Fruit fly (Drosophila melanogaster) S2 (cell line): ENCODE results near the gene beat-IIa.

ENCODE experiments used
- CG8478 ChIP-seq: fragments of >200 bp; optimal IDR thresholded peaks from 2 replicates; lab custom pipeline; 2018
- CTCF ChIP-seq, 2 experiments: fragments of >200 bp; optimal IDR thresholded peaks; 2 replicates each; lab custom pipeline; 2018

Gene beat-IIa

dm6 chr3R:17366023-17366422 is at the start of gene beat-IIa:
beat-IIa (minus strand) TSS chr3R:17366119.
- TF ChIP-seq CTCF (optimal IDR thresholded peaks at IDR 0.05; lab: Kevin White, UChicago) (no peak), CG8478 (lab: Kevin White, UChicago) (no peak)

dm6 chr3R:17415439-17415838 is 49.5 kb upstream of the beat-IIa start, which contains the start of gene CG5866:
CG5866 (plus strand) TSS chr3R:17415739.
- no peak for TF ChIP-seq CG8478 (lab: Kevin White, UChicago)
- no peak for TF ChIP-seq CTCF (optimal IDR thresholded peaks at IDR 0.05; lab: Kevin White, UChicago)

- TF ChIP-seq CG8478 (lab: Kevin White, UChicago): no peak
- no peak for TF ChIP-seq CTCF (optimal IDR thresholded peaks at IDR 0.05; lab: Kevin White, UChicago)
Observed at dm6 chr3R:17413601-17414000, 47.7 kb upstream of the beat-IIa start, which contains the start of gene CG42822. CG42822 (plus strand) TSS chr3R:17413901.

dm6 chr3R:17412458-17413127 is 46.7 kb upstream of the beat-IIa start, which contains the start of gene CG42821:
CG42821 (plus strand) TSS chr3R:17413077.
- TF ChIP-seq CG8478 (lab: Kevin White, UChicago): no peak
- TF ChIP-seq CTCF (optimal IDR thresholded peaks at IDR 0.05; lab: Kevin White, UChicago): no peak

- TF ChIP-seq CTCF (optimal IDR thresholded peaks at IDR 0.05; lab: Kevin White, UChicago): no peak
- no peak for TF ChIP-seq CG8478 (lab: Kevin White, UChicago)
Observed at dm6 chr3R:17410808-17411207, 44.9 kb upstream of the beat-IIa start, which contains the start of gene CG5863. CG5863 (plus strand) TSS chr3R:17411108.

- TF ChIP-seq CG8478 (lab: Kevin White, UChicago): no peak
Observed at dm6 chr3R:17409319-17409718, 43.4 kb upstream of the beat-IIa start, which contains the start of gene CG5860. CG5860 (plus strand) TSS chr3R:17409619.

- TF ChIP-seq CTCF (optimal IDR thresholded peaks at IDR 0.05; lab: Kevin White, UChicago) (no peak), CG8478 (lab: Kevin White, UChicago) (no peak)
Observed at dm6 chr3R:17407576-17407975, 41.7 kb upstream of the beat-IIa start, which contains the start of gene CG17283. CG17283 (plus strand) TSS chr3R:17407876.

dm6 chr3R:17406411-17406810 is 40.5 kb upstream of the beat-IIa start, which contains the start of the genes CG42824 and CG42798:
CG42824 (minus strand) TSS chr3R:17406511.
CG42798 (plus strand) TSS chr3R:17406678.
- TF ChIP-seq CTCF (optimal IDR thresholded peaks at IDR 0.05; lab: Kevin White, UChicago): no peak
- TF ChIP-seq CG8478 (lab: Kevin White, UChicago): no peak

dm6 chr3R:17405009-17405408 is 39.1 kb upstream of the beat-IIa start, which contains the start of gene CG42823:
CG42823 (minus strand) TSS chr3R:17405109.
- TF ChIP-seq CTCF (optimal IDR thresholded peaks at IDR 0.05; lab: Kevin White, UChicago) (no peak), CG8478 (lab: Kevin White, UChicago) (no peak)

- TF ChIP-seq CTCF (optimal IDR thresholded peaks at IDR 0.05; lab: Kevin White, UChicago) (no peak), CG8478 (lab: Kevin White, UChicago) (no peak)
Observed at dm6 chr3R:17404155-17404554, 38.2 kb upstream of the beat-IIa start.

- TF ChIP-seq CG8478 (lab: Kevin White, UChicago) (no peak), CTCF (optimal IDR thresholded peaks at IDR 0.05; lab: Kevin White, UChicago) (no peak)
Observed at dm6 chr3R:17403618-17404017, 37.7 kb upstream of the beat-IIa start, which contains the start of gene CG34280. CG34280 (minus strand) TSS chr3R:17403718.

dm6 chr3R:17403188-17403587 is 37.3 kb upstream of the beat-IIa start, which contains the start of gene CG34279:
CG34279 (minus strand) TSS chr3R:17403288.
- TF ChIP-seq CTCF (optimal IDR thresholded peaks at IDR 0.05; lab: Kevin White, UChicago) (no peak), CG8478 (lab: Kevin White, UChicago) (no peak)

dm6 chr3R:17402434-17402833 is 36.5 kb upstream of the beat-IIa start, which contains the start of gene Sur-8:
Sur-8 (minus strand) TSS chr3R:17402515.
- TF ChIP-seq CTCF (optimal IDR thresholded peaks at IDR 0.05; lab: Kevin White, UChicago) (peak; percentile 90 to 92), CG8478 (lab: Kevin White, UChicago) (no peak)

dm6 chr3R:17401289-17401752 is 35.4 kb upstream of the beat-IIa start:
- TF ChIP-seq CG8478 (lab: Kevin White, UChicago) (no peak), CTCF (optimal IDR thresholded peaks at IDR 0.05; lab: Kevin White, UChicago) (peak; percentile 38 to 43)

- no peak for TF ChIP-seq CG8478 (lab: Kevin White, UChicago)
- TF ChIP-seq CTCF (optimal IDR thresholded peaks at IDR 0.05; lab: Kevin White, UChicago): no peak
Observed at dm6 chr3R:17400675-17401118, 34.8 kb upstream of the beat-IIa start.
